Worm (Caenorhabditis elegans): ENCODE data around the gene Y70C5A.3.

ce11 chrV:16588428-16588827 is 32.3 kb downstream of the Y70C5A.3 start, which contains the start of gene srw-73:
- TF ChIP-seq ama-1 (optimal IDR thresholded peaks at IDR 0.05) (no peak), F13C5.2 (tag; optimal IDR thresholded peaks at IDR 0.05) (no peak), tbx-37 (GFP tag; conservative IDR thresholded peaks at IDR 0.05) (no peak), aly-1 (tag; optimal IDR thresholded peaks at IDR 0.05) (no peak), sea-1 (GFP tag; conservative IDR thresholded peaks at IDR 0.05) (no peak), pes-1 (GFP tag; IDR thresholded peaks at IDR 0.05) (no peak), tra-4 (tag; optimal IDR thresholded peaks at IDR 0.05) (no peak), flt-1 (GFP tag; IDR thresholded peaks at IDR 0.05) (no peak), ceh-13 (GFP tag; optimal IDR thresholded peaks at IDR 0.05) (no peak), ceh-36 (tag; optimal IDR thresholded peaks at IDR 0.05) (no peak)

Data from whole organism, early embryonic.